Fruit fly (Drosophila melanogaster): Measurements from ENCODE around the gene Gyc89Db.
A peak's percentile ranks its signal among the peaks of the same experiment; 100 is the strongest.

The Gyc89Db gene

DNA sequence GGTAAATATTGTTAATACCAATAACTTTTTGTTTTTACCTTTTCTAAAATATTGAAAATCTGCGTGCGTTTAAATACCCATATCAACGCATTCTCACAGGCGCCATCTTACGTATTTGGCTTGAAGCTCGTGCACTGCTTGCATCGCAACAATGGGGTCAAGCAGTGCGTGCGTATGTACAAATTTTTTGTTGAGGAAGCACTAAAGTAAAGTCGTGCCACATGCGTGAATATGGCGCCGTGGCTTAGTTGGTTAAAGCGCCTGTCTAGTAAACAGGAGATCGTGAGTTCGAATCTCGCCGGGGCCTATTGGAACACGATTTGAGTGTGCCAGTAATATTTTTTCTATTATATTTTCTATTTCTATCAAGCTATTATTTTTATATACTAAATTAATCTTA is 45.2 kb upstream of the Gyc89Db start (continued):
- TF ChIP-seq tgo (GFP tag; IDR thresholded peaks at IDR 0.05): no peak
- TF ChIP-seq NC2α (GFP tag; optimal IDR thresholded peaks at IDR 0.05): peak; percentile 51
- peak; percentile 59 for TF ChIP-seq CG7987 (GFP tag; optimal IDR thresholded peaks at IDR 0.05)
- no peak for TF ChIP-seq CG18476 (GFP tag; optimal IDR thresholded peaks at IDR 0.05)
- TF ChIP-seq slp2 (GFP tag; optimal IDR thresholded peaks at IDR 0.05): no peak
- TF ChIP-seq ewg (GFP tag; optimal IDR thresholded peaks at IDR 0.05): peak; percentile 11
- TF ChIP-seq CG6689 (GFP tag; IDR thresholded peaks at IDR 0.05): 0 out of 2 replicates have a peak, but pooled peaks have one; percentile 14
- TF ChIP-seq D19A (tag; optimal IDR thresholded peaks at IDR 0.05): no peak
- no peak for TF ChIP-seq prd (optimal IDR thresholded peaks at IDR 0.05)
- peak; percentile 51 for TF ChIP-seq prd (GFP tag; IDR thresholded peaks at IDR 0.05)
- TF ChIP-seq CkIIα-i1 (GFP tag; IDR thresholded peaks at IDR 0.05): no peak
- TF ChIP-seq ase (GFP tag; IDR thresholded peaks at IDR 0.05): no peak
- peak; percentile 87 for TF ChIP-seq CG11456 (GFP tag; IDR thresholded peaks at IDR 0.05)
- TF ChIP-seq Dek (tag; optimal IDR thresholded peaks at IDR 0.05): peak; percentile 42
- peak; percentile 82 for TF ChIP-seq HmgD (GFP tag; optimal IDR thresholded peaks at IDR 0.05)
- no peak for TF ChIP-seq cas (GFP tag; IDR thresholded peaks at IDR 0.05)
- TF ChIP-seq emc (GFP tag; optimal IDR thresholded peaks at IDR 0.05): no peak
- TF ChIP-seq Hsf (GFP tag; optimal IDR thresholded peaks at IDR 0.05): peak; percentile 7
- TF ChIP-seq Ssrp (tag; optimal IDR thresholded peaks at IDR 0.05): no peak
- no peak for TF ChIP-seq CG11504 (tag; optimal IDR thresholded peaks at IDR 0.05)
- TF ChIP-seq CG12942 (GFP tag; optimal IDR thresholded peaks at IDR 0.05): no peak
- peak; percentile 70 for TF ChIP-seq slbo (GFP tag; IDR thresholded peaks at IDR 0.05)
- peak; percentile 25 for TF ChIP-seq CG12155 (GFP tag; optimal IDR thresholded peaks at IDR 0.05)
- TF ChIP-seq her (GFP tag; optimal IDR thresholded peaks at IDR 0.05): peak; percentile 58
- TF ChIP-seq Jarid2 (GFP tag; optimal IDR thresholded peaks at IDR 0.05): no peak
- no peak for TF ChIP-seq sug (tag; optimal IDR thresholded peaks at IDR 0.05)
- TF ChIP-seq Blimp-1 (GFP tag; optimal IDR thresholded peaks at IDR 0.05): no peak
- TF ChIP-seq Scr (GFP tag; IDR thresholded peaks at IDR 0.05; ENCODE audit: partially characterized antibody): peak; percentile 54
- no peak for TF ChIP-seq CG2202 (tag; optimal IDR thresholded peaks at IDR 0.05)
- no peak for TF ChIP-seq pros (GFP tag; optimal IDR thresholded peaks at IDR 0.05)
- TF ChIP-seq wek (GFP tag; optimal IDR thresholded peaks at IDR 0.05): peak; percentile 71
- no peak for TF ChIP-seq CG2116 (GFP tag; optimal IDR thresholded peaks at IDR 0.05)
- no peak for TF ChIP-seq usp (GFP tag; optimal IDR thresholded peaks at IDR 0.05)
- no peak for TF ChIP-seq Sin3A (optimal IDR thresholded peaks at IDR 0.05)
- peak; percentile 36 for TF ChIP-seq CG6272 (GFP tag; IDR thresholded peaks at IDR 0.05)
- peak; percentile 48 for TF ChIP-seq CG15269 (tag; optimal IDR thresholded peaks at IDR 0.05)
- peak; percentile 26 for TF ChIP-seq zen (tag; optimal IDR thresholded peaks at IDR 0.05)
- TF ChIP-seq CG32532 (GFP tag; IDR thresholded peaks at IDR 0.05): peak; percentile 78
- TF ChIP-seq CG8281 (tag; optimal IDR thresholded peaks at IDR 0.05): no peak
- TF ChIP-seq CG10147 (GFP tag; optimal IDR thresholded peaks at IDR 0.05): no peak
- no peak for TF ChIP-seq ro (GFP tag; IDR thresholded peaks at IDR 0.05)
- TF ChIP-seq CG4424 (GFP tag; optimal IDR thresholded peaks at IDR 0.05): peak; percentile 35
- TF ChIP-seq bowl (GFP tag; IDR thresholded peaks at IDR 0.05): no peak
- no peak for TF ChIP-seq CG7556 (GFP tag; optimal IDR thresholded peaks at IDR 0.05)
- no peak for TF ChIP-seq Ada2b (GFP tag; IDR thresholded peaks at IDR 0.05)
- TF ChIP-seq Gug (GFP tag; IDR thresholded peaks at IDR 0.05): no peak
- TF ChIP-seq crp (GFP tag; optimal IDR thresholded peaks at IDR 0.05): no peak
- TF ChIP-seq CG14710 (tag; optimal IDR thresholded peaks at IDR 0.05): peak; percentile 24
- no peak for TF ChIP-seq CG9727 (GFP tag; optimal IDR thresholded peaks at IDR 0.05)
- peak; percentile 56 for TF ChIP-seq unc-4 (GFP tag; IDR thresholded peaks at IDR 0.05; ENCODE audit: partially characterized antibody)
- TF ChIP-seq CG33557 (GFP tag; optimal IDR thresholded peaks at IDR 0.05): peak; percentile 13
- peak; percentile 38; the same call in 1 of the 2 replicates for TF ChIP-seq hbn (GFP tag; IDR thresholded peaks at IDR 0.05; ENCODE audit: partially characterized antibody)

All from whole organism, embryonic.